Worm (Caenorhabditis elegans): ENCODE measurements around the gene Y46C8AL.11.
"Not testable (repeated sequence)": the region's sequence is repeated elsewhere in the genome, so short reads cannot be mapped to it uniquely, and the experiment has no call there.

Y46C8AL.11 gene

DNA sequence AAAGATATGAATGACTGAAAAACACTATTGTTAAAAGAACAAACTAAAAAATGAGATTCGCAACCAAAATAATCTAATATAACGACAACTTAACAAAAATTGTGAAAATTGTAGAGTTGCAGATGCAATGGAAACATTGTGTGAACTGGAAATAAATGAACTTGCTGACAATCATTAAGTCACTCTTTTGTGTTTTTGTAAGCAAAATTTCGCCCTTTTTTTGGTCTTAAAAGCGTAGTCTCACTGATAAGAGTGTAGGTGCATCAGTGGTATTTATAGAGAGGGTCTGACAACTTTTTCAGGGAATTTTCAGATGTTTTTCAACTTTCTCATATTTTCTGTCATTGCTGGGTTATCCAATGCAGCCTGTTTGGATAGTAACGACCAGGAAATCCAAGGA is 17.0 kb upstream of the Y46C8AL.11 start, which contains the start of gene clec-68:
clec-68 (plus strand) TSS at position 301 of the 400 bp plus-strand sequence.
- TF ChIP-seq elt-3 (tag; optimal IDR thresholded peaks at IDR 0.05) (no peak), zag-1 (tag; optimal IDR thresholded peaks at IDR 0.05) (no peak), lsy-12 (tag; optimal IDR thresholded peaks at IDR 0.05) (no peak), sea-2 (GFP tag; optimal IDR thresholded peaks at IDR 0.05) (no peak), jun-1 (tag; optimal IDR thresholded peaks at IDR 0.05) (no peak), egl-27 (tag; optimal IDR thresholded peaks at IDR 0.05) (no peak), snpc-4 (tag; optimal IDR thresholded peaks at IDR 0.05) (no peak), eor-1 (tag; optimal IDR thresholded peaks at IDR 0.05) (no peak), fos-1 (tag; optimal IDR thresholded peaks at IDR 0.05) (no peak), nhr-11 (tag; optimal IDR thresholded peaks at IDR 0.05) (no peak), skn-1 (tag; optimal IDR thresholded peaks at IDR 0.05) (no peak), lin-15B (tag; optimal IDR thresholded peaks at IDR 0.05) (no peak), nhr-23 (tag; optimal IDR thresholded peaks at IDR 0.05) (no peak), ceh-82 (tag; optimal IDR thresholded peaks at IDR 0.05) (no peak)

DNA sequence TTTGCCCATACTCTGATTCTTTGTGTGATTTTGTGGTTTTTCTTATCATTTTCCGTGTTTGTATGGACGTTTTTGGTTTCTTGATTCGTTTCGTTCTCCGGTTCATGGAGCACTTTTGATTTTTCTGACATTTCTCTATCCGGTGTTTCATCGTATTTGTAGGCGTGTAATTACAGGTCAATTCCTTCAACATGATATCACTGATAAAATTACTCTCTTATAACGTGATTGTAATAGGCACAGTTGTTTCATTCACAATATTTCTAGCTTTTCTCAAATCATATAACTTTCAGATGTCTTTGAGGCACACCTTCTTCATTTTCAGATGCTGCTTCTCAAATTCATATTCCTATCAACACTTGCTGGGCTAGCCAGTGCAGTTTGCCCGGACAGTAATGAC is 10.7 kb upstream of the Y46C8AL.11 start, which contains the start of gene clec-70:
clec-70 (plus strand) TSS at position 301 of the 400 bp plus-strand sequence.
- not testable (repeated sequence) for TF ChIP-seq nhr-76, daf-12, zag-1 (tag; optimal IDR thresholded peaks at IDR 0.05)

ce11 chrIV:3937097-3937496 is 6.0 kb upstream of the Y46C8AL.11 start, which contains the start of gene clec-71:
Gene clec-71, plus strand, starts transcription at chrIV:3937458.
- TF ChIP-seq elt-2 (tag; optimal IDR thresholded peaks at IDR 0.05) (peak; percentile 6), snpc-4 (tag; optimal IDR thresholded peaks at IDR 0.05) (no peak), ama-1 (optimal IDR thresholded peaks at IDR 0.05) (no peak)

DNA sequence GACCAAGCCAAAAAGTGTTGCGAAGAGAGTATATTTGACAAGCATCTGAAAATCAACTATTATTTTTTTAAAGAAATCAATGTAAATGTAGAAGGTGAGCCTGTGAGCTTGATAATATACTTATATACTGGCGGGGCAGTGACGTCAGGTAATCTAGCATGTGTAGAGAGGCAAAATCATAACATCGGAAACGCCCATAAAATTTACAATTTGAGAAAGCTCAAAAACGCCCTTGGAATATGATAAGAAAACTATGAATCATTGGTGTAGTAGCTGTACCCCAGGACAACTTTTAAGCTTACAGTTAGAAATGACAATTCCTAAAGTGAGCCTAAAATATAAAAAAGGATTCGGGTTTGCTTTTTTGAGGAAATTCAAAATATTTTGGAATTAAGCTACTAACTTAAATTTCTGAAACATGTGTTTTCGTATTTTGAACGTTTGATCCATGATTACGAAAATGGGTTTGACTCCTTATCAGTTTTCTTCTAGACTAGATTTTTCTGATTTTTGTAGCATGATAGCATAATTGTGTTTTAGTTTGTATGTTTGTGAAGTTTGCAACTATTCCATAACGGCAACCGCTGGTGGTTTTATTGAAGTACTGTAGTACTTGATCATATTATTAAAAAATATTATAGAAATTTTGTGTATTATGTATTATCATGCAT is 1.3 kb upstream of the Y46C8AL.11 start, which contains the start of gene clec-174:
clec-174 (minus strand) TSS at position 51 of the 671 bp plus-strand sequence.
- TF ChIP-seq nhr-25 (tag; optimal IDR thresholded peaks at IDR 0.05): no peak
- TF ChIP-seq lin-15B (tag; optimal IDR thresholded peaks at IDR 0.05): no peak
- no peak for TF ChIP-seq tbx-2 (tag; optimal IDR thresholded peaks at IDR 0.05)
- peak; percentile 22 for TF ChIP-seq pqm-1 (tag; optimal IDR thresholded peaks at IDR 0.05)
- TF ChIP-seq elt-2 (tag; optimal IDR thresholded peaks at IDR 0.05): peak; percentile 49
- TF ChIP-seq ztf-4 (tag; optimal IDR thresholded peaks at IDR 0.05): no peak
- no peak for TF ChIP-seq elt-1 (tag; optimal IDR thresholded peaks at IDR 0.05)

DNA sequence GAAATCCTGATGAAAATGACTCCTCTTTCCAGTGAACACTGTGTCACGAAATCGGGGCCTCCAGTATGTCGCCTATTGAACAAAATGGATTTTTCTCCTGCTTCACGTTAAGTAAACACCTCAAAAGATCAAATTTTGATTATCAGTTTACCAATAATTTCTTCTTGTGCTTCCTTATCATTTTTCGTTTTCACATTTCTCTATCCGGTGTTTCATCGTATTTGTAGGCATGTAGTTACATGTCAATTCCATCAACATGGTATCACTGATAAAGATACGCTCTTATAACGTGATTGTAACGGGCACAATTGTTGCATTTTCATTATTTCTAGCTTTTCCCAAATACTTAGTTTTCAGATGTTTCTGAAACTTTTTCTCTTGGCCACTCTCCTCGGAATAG is 1.4 kb downstream of the Y46C8AL.11 start, which contains the start of gene clec-72:
clec-72 (plus strand) TSS at position 358 of the 400 bp plus-strand sequence.
- TF ChIP-seq elt-3 (tag; optimal IDR thresholded peaks at IDR 0.05) (no peak), pha-4 (tag; optimal IDR thresholded peaks at IDR 0.05) (no peak), pqm-1 (tag; optimal IDR thresholded peaks at IDR 0.05) (peak; percentile 92), elt-2 (tag; optimal IDR thresholded peaks at IDR 0.05) (peak; percentile 98), nhr-77 (tag; optimal IDR thresholded peaks at IDR 0.05) (no peak), jun-1 (tag; optimal IDR thresholded peaks at IDR 0.05) (peak; percentile 84), skn-1 (tag; optimal IDR thresholded peaks at IDR 0.05) (peak; percentile 41), nhr-23 (tag; optimal IDR thresholded peaks at IDR 0.05) (no peak), fkh-2 (tag; optimal IDR thresholded peaks at IDR 0.05) (no peak), nhr-12 (tag; optimal IDR thresholded peaks at IDR 0.05) (no peak)

- no peak for TF ChIP-seq nhr-43 (tag; optimal IDR thresholded peaks at IDR 0.05; ENCODE audit: poor library complexity, severe bottlenecking)
Measured at ce11 chrIV:3956095-3956494, 13.0 kb downstream of the Y46C8AL.11 start, which contains the start of gene clec-73. Gene clec-73, minus strand, starts transcription at chrIV:3956195.

DNA sequence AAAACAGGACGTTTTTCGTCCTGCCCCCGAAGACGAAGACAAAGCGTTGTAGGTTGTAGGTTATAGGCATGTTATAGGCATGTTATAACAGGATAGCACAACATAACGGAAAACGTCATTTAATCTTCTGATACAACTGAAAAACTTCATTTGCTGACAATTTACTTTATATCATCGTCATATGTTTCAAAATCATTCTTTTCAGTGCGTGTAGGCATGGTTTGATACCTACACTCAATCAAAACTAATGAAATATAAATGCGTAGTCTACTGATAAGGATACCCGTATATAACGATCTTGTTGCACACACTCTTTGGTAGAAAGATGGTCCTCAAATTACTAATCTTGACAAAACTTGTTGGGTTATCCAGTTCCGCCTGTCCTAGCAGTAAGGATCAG is 13.6 kb downstream of the Y46C8AL.11 start, which contains the start of gene clec-74:
clec-74 (plus strand) TSS at position 301 of the 400 bp plus-strand sequence.
- TF ChIP-seq fkh-2 (tag; optimal IDR thresholded peaks at IDR 0.05) (no peak), nhr-76 (tag; optimal IDR thresholded peaks at IDR 0.05) (no peak), ztf-4 (tag; optimal IDR thresholded peaks at IDR 0.05) (no peak), R02D3.7 (tag; optimal IDR thresholded peaks at IDR 0.05) (no peak), nhr-43 (tag; optimal IDR thresholded peaks at IDR 0.05; ENCODE audit: poor library complexity, severe bottlenecking) (no peak), nhr-67 (tag; optimal IDR thresholded peaks at IDR 0.05) (no peak), nhr-11 (tag; optimal IDR thresholded peaks at IDR 0.05) (no peak), lin-15B (tag; optimal IDR thresholded peaks at IDR 0.05) (no peak), pha-4 (tag; optimal IDR thresholded peaks at IDR 0.05) (no peak), aly-2 (tag; optimal IDR thresholded peaks at IDR 0.05) (no peak), ceh-28 (tag; optimal IDR thresholded peaks at IDR 0.05) (no peak), ceh-82 (tag; optimal IDR thresholded peaks at IDR 0.05) (no peak), ztf-11 (tag; optimal IDR thresholded peaks at IDR 0.05) (no peak)

All from whole organism, L3 larva.